Fruit fly (Drosophila melanogaster): ENCODE measurements around the gene Pdfr.

dm6 chrX:2524426-2524825 lies 27.6 kb upstream of the Pdfr start:
- TF ChIP-seq insv (optimal IDR thresholded peaks at IDR 0.05) (no peak), ttk (optimal IDR thresholded peaks at IDR 0.05) (no peak), psq (optimal IDR thresholded peaks at IDR 0.05) (no peak), Myc (optimal IDR thresholded peaks at IDR 0.05) (no peak), Sin3A (optimal IDR thresholded peaks at IDR 0.05) (no peak), h (optimal IDR thresholded peaks at IDR 0.05) (no peak)
